Fruit fly (Drosophila melanogaster) S2 (cell line): ENCODE data around the gene wtrw.

Experiments used
- CG8478 ChIP-seq: fragments of >200 bp; optimal IDR thresholded peaks from 2 replicates; lab custom pipeline; 2018
- CTCF ChIP-seq, 2 experiments: fragments of >200 bp; optimal IDR thresholded peaks; 2 replicates each; lab custom pipeline; 2018

dm6 chr3R:7884433-7884832 is 6.7 kb upstream of the wtrw start:
- no peak for TF ChIP-seq CG8478 (lab: Kevin White, UChicago)
- TF ChIP-seq CTCF (optimal IDR thresholded peaks at IDR 0.05; lab: Kevin White, UChicago), result no peak
